Fruit fly (Drosophila melanogaster) whole organism, embryonic: ENCODE data around the gene Zip88E.
A peak's percentile ranks its signal among the peaks of the same experiment; 100 is the strongest.

Experiments
- Bgb ChIP-seq: fragments of 200-800 bp; sonication (Bioruptor generic); IDR thresholded peaks from 2 replicates; pipeline ENCODE4 v1.3.6; 2022; ENCODE audit warnings: missing biosample characterization, missing genetic modification characterization; ENCODE audit not compliant: partially characterized antibody
- Bteb2 ChIP-seq: fragments of 200-800 bp; sonication (Bioruptor generic); optimal IDR thresholded peaks from 2 replicates; lab custom pipeline; 2016; ENCODE audit warnings: missing biosample characterization, missing genetic modification characterization
- CG11398 ChIP-seq: fragments of 200-800 bp; sonication (Bioruptor generic); optimal IDR thresholded peaks from 2 replicates; lab custom pipeline; 2016; ENCODE audit warnings: missing biosample characterization, missing genetic modification characterization
- CG12769 ChIP-seq: fragments of 200-800 bp; sonication (Bioruptor generic); optimal IDR thresholded peaks from 2 replicates; lab custom pipeline; 2019; ENCODE audit warnings: missing biosample characterization, mild to moderate bottlenecking, missing genetic modification characterization, moderate library complexity
- CG13123 ChIP-seq: fragments of 200-800 bp; sonication (Bioruptor generic); optimal IDR thresholded peaks from 2 replicates; lab custom pipeline; 2016; ENCODE audit warnings: missing biosample characterization, missing genetic modification characterization
- CG13424 ChIP-seq: fragments of 200-800 bp; sonication (Bioruptor generic); optimal IDR thresholded peaks from 2 replicates; lab custom pipeline; 2019; ENCODE audit warnings: missing biosample characterization, mild to moderate bottlenecking, missing genetic modification characterization, moderate library complexity
- CG16863 ChIP-seq: fragments of 200-800 bp; sonication (Bioruptor generic); optimal IDR thresholded peaks from 3 replicates; lab custom pipeline; 2016; ENCODE audit warnings: missing biosample characterization, missing genetic modification characterization
- CG2199 ChIP-seq: fragments of 200-800 bp; sonication (Bioruptor generic); IDR thresholded peaks from 3 replicates; pipeline ENCODE4 v1.3.6; 2022; ENCODE audit warnings: missing biosample characterization, missing genetic modification characterization
- CG2712 ChIP-seq: fragments of 200-800 bp; optimal IDR thresholded peaks from 3 replicates; lab custom pipeline; 2019; ENCODE audit warnings: missing biosample characterization, mild to moderate bottlenecking, missing genetic modification characterization, moderate library complexity
- CG2875 ChIP-seq: fragments of 200-800 bp; sonication (Bioruptor generic); optimal IDR thresholded peaks from 2 replicates; lab custom pipeline; 2017; ENCODE audit warnings: missing biosample characterization, mild to moderate bottlenecking, missing genetic modification characterization, missing genetic modification reagents
- CG2889 ChIP-seq: fragments of 200-800 bp; sonication (Bioruptor generic); IDR thresholded peaks from 3 replicates; pipeline ENCODE4 v1.3.6; 2022; ENCODE audit warnings: missing biosample characterization, missing genetic modification characterization
- CG31365 ChIP-seq: fragments of 200-800 bp; sonication (Bioruptor generic); optimal IDR thresholded peaks from 2 replicates; lab custom pipeline; 2018; ENCODE audit warnings: missing biosample characterization, mild to moderate bottlenecking, missing genetic modification characterization
- CG31388 ChIP-seq: fragments of 200-800 bp; sonication (Bioruptor generic); optimal IDR thresholded peaks from 2 replicates; lab custom pipeline; 2016; ENCODE audit warnings: missing biosample characterization, missing genetic modification characterization
- CG4328 ChIP-seq: fragments of 200-800 bp; sonication (Bioruptor generic); optimal IDR thresholded peaks from 3 replicates; lab custom pipeline; 2017; ENCODE audit warnings: missing biosample characterization, missing genetic modification reagents, missing genetic modification characterization
- CG4360 ChIP-seq: fragments of 200-800 bp; sonication (Bioruptor generic); IDR thresholded peaks from 2 replicates; pipeline ENCODE4 v1.3.6; 2022; ENCODE audit warnings: missing biosample characterization, missing genetic modification characterization
- CG4617 ChIP-seq: fragments of 200-800 bp; sonication (Bioruptor generic); optimal IDR thresholded peaks from 3 replicates; lab custom pipeline; 2016; ENCODE audit warnings: missing biosample characterization, missing genetic modification characterization, borderline replicate concordance
- CG6791 ChIP-seq: fragments of 200-800 bp; sonication (Bioruptor generic); IDR thresholded peaks from 3 replicates; pipeline ENCODE4 v1.3.6; 2022; ENCODE audit warnings: missing biosample characterization, missing genetic modification characterization; ENCODE audit not compliant: partially characterized antibody
- CG9215 ChIP-seq: fragments of 200-800 bp; sonication (Bioruptor generic); IDR thresholded peaks from 2 replicates; pipeline ENCODE4 v1.3.6; 2022; ENCODE audit warnings: missing biosample characterization, missing genetic modification characterization
- CG9797 ChIP-seq: fragments of 200-800 bp; sonication (Bioruptor generic); optimal IDR thresholded peaks from 3 replicates; lab custom pipeline; 2018; ENCODE audit warnings: missing biosample characterization, mild to moderate bottlenecking, missing genetic modification characterization
- Dip2 ChIP-seq: fragments of 200-800 bp; sonication (Bioruptor generic); IDR thresholded peaks from 2 replicates; pipeline ENCODE4 v1.3.6; 2022; ENCODE audit warnings: missing biosample characterization, missing genetic modification characterization
- Doc2 ChIP-seq: fragments of 200-800 bp; sonication (Bioruptor generic); IDR thresholded peaks from 2 replicates; pipeline ENCODE4 v1.3.6; 2022; ENCODE audit warnings: missing biosample characterization, missing genetic modification characterization
- Doc3 ChIP-seq: fragments of 200-800 bp; sonication (Bioruptor generic); IDR thresholded peaks from 3 replicates; pipeline ENCODE4 v1.3.6; 2022; ENCODE audit warnings: missing biosample characterization, missing genetic modification characterization; ENCODE audit not compliant: partially characterized antibody
- Fer3 ChIP-seq: fragments of 200-800 bp; sonication (Bioruptor generic); optimal IDR thresholded peaks from 2 replicates; lab custom pipeline; 2018; ENCODE audit warnings: missing biosample characterization, mild to moderate bottlenecking, missing genetic modification characterization, moderate library complexity
- HmgD ChIP-seq: fragments of 200-800 bp; sonication (Bioruptor generic); optimal IDR thresholded peaks from 3 replicates; lab custom pipeline; 2016; ENCODE audit warnings: missing biosample characterization, missing genetic modification characterization
- Lhr ChIP-seq: fragments of 200-800 bp; sonication (Bioruptor generic); optimal IDR thresholded peaks from 3 replicates; lab custom pipeline; 2017; ENCODE audit warnings: mild to moderate bottlenecking, missing biosample characterization, missing genetic modification reagents, missing genetic modification characterization
- MBD-R2 ChIP-seq: fragments of 200-800 bp; sonication (Bioruptor generic); IDR thresholded peaks from 2 replicates; pipeline ENCODE4 v1.3.6; 2022; ENCODE audit warnings: missing biosample characterization, missing genetic modification characterization
- Six4 ChIP-seq: fragments of 200-800 bp; sonication (Bioruptor generic); optimal IDR thresholded peaks from 2 replicates; lab custom pipeline; 2016; ENCODE audit warnings: missing biosample characterization, missing genetic modification characterization
- Tbp ChIP-seq: fragments of >200 bp; optimal IDR thresholded peaks from 2 replicates; lab custom pipeline; 2018; ENCODE audit warnings: missing biosample characterization, missing genetic modification characterization
- Trl ChIP-seq, 3 experiments: fragments of >200 bp in 2 of 3; fragments of 200-800 bp in 1 of 3; sonication (Bioruptor generic) in 1 of 3; optimal IDR thresholded peaks; 2 replicates in 1 of 3; 3 replicates in 2 of 3; lab custom pipeline; 2016 to 2017; ENCODE audit warnings: missing biosample characterization in 1 of 3, missing genetic modification characterization in 1 of 3
- Vsx1 ChIP-seq: fragments of 200-800 bp; sonication (Bioruptor generic); optimal IDR thresholded peaks from 2 replicates; lab custom pipeline; 2017; ENCODE audit warnings: missing biosample characterization, mild to moderate bottlenecking, missing genetic modification characterization, missing genetic modification reagents
- amos ChIP-seq: fragments of 200-800 bp; sonication (Bioruptor generic); IDR thresholded peaks from 2 replicates; pipeline ENCODE4 v1.3.6; 2022; ENCODE audit warnings: missing biosample characterization, missing genetic modification characterization; ENCODE audit not compliant: partially characterized antibody
- bbx ChIP-seq: fragments of 200-800 bp; sonication (Bioruptor generic); IDR thresholded peaks from 2 replicates; pipeline ENCODE4 v1.3.6; 2022; ENCODE audit warnings: missing biosample characterization, missing genetic modification characterization; ENCODE audit not compliant: partially characterized antibody
- cg ChIP-seq: fragments of 200-800 bp; sonication (Bioruptor generic); optimal IDR thresholded peaks from 3 replicates; lab custom pipeline; 2019; ENCODE audit warnings: missing biosample characterization, mild to moderate bottlenecking, missing genetic modification characterization, moderate library complexity
- chn ChIP-seq: fragments of 200-800 bp; sonication (Bioruptor generic); optimal IDR thresholded peaks from 2 replicates; lab custom pipeline; 2016; ENCODE audit warnings: missing biosample characterization, missing genetic modification characterization
- cwo ChIP-seq: fragments of 200-800 bp; sonication (Bioruptor generic); optimal IDR thresholded peaks from 3 replicates; lab custom pipeline; 2017; ENCODE audit warnings: missing biosample characterization, missing genetic modification characterization, mild to moderate bottlenecking, moderate library complexity, missing genetic modification reagents
- gcm2 ChIP-seq: fragments of 200-800 bp; sonication (Bioruptor generic); optimal IDR thresholded peaks from 2 replicates; lab custom pipeline; 2016; ENCODE audit warnings: missing biosample characterization, missing genetic modification characterization
- gem ChIP-seq: fragments of 200-800 bp; sonication (Bioruptor generic); optimal IDR thresholded peaks from 2 replicates; lab custom pipeline; 2019; ENCODE audit warnings: missing biosample characterization, mild to moderate bottlenecking, missing genetic modification characterization, moderate library complexity
- grau ChIP-seq: fragments of 200-800 bp; optimal IDR thresholded peaks from 3 replicates; lab custom pipeline; 2019; ENCODE audit warnings: missing biosample characterization, mild to moderate bottlenecking, missing genetic modification characterization, moderate library complexity
- grn ChIP-seq: fragments of 200-800 bp; sonication (Bioruptor generic); optimal IDR thresholded peaks from 3 replicates; lab custom pipeline; 2017; ENCODE audit warnings: missing biosample characterization, missing genetic modification characterization
- gro ChIP-seq: fragments of 200-800 bp; sonication (Bioruptor generic); optimal IDR thresholded peaks from 2 replicates; lab custom pipeline; 2016; ENCODE audit warnings: missing biosample characterization, missing genetic modification characterization
- ind ChIP-seq: fragments of 200-800 bp; sonication (Bioruptor generic); optimal IDR thresholded peaks from 3 replicates; lab custom pipeline; 2016; ENCODE audit warnings: missing biosample characterization, missing genetic modification characterization
- ken ChIP-seq: fragments of 200-800 bp; sonication (Bioruptor generic); IDR thresholded peaks from 3 replicates; pipeline ENCODE4 v1.3.6; 2022; ENCODE audit warnings: missing biosample characterization, missing genetic modification characterization
- lov ChIP-seq, 2 experiments: fragments of 200-800 bp in 1 of 2; fragments of >200 bp in 1 of 2; sonication (Bioruptor generic) in 1 of 2; IDR thresholded peaks in 1 of 2; optimal IDR thresholded peaks in 1 of 2; 2 replicates in 1 of 2; 3 replicates in 1 of 2; pipeline versions ENCODE4 v1.3.6 to Lab custom; 2017 to 2022; ENCODE audit warnings: missing biosample characterization in 1 of 2, missing genetic modification characterization in 1 of 2
- nerfin-1 ChIP-seq: fragments of 200-800 bp; sonication (Bioruptor generic); optimal IDR thresholded peaks from 3 replicates; lab custom pipeline; 2019; ENCODE audit warnings: missing biosample characterization, mild to moderate bottlenecking, missing genetic modification characterization, moderate library complexity
- pho ChIP-seq: fragments of 200-800 bp; sonication (Bioruptor generic); optimal IDR thresholded peaks from 2 replicates; lab custom pipeline; 2016; ENCODE audit warnings: missing biosample characterization, missing genetic modification characterization
- phol ChIP-seq: fragments of 200-800 bp; sonication (Bioruptor generic); optimal IDR thresholded peaks from 3 replicates; lab custom pipeline; 2018; ENCODE audit warnings: missing biosample characterization, mild to moderate bottlenecking, missing genetic modification characterization, moderate library complexity
- pnt ChIP-seq: fragments of 200-800 bp; sonication (Bioruptor generic); optimal IDR thresholded peaks from 3 replicates; lab custom pipeline; 2016; ENCODE audit warnings: missing biosample characterization, missing genetic modification characterization
- slou ChIP-seq: fragments of 200-800 bp; sonication (Bioruptor generic); optimal IDR thresholded peaks from 3 replicates; lab custom pipeline; 2016; ENCODE audit warnings: missing biosample characterization, missing genetic modification characterization
- so ChIP-seq: fragments of 200-800 bp; sonication (Bioruptor generic); IDR thresholded peaks from 3 replicates; pipeline ENCODE4 v1.3.6; 2022; ENCODE audit warnings: missing biosample characterization, missing genetic modification characterization
- stc ChIP-seq: fragments of 200-800 bp; sonication (Bioruptor generic); IDR thresholded peaks from 2 replicates; pipeline ENCODE4 v1.3.6; 2022; ENCODE audit warnings: missing biosample characterization, missing genetic modification characterization

Gene Zip88E

DNA sequence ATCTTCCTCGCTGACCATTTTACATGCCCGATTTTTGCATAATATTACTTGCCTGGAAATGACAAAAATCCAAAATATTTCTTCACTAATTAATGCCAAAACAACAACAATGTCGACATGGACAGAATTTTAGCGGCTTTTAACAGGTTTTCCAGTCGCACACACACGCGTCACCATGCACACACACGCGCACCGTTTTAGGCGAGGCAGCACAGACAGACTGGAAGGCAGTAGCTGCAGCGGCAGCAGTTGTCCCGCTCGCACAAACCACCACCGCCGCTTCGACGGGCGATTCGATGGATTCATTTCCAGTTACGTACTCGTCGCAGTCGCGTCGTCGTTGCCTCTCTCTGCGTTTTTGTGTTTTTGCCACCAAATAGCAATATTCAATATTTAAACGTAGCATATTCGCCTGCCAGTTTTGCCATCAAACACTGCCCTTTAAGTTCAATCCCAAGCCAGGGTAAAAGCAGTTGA, 22.2 kb downstream of the Zip88E start, which contains the start of gene CG45218 (continued):
- TF ChIP-seq lov (optimal IDR thresholded peaks at IDR 0.05; lab: Kevin White, UChicago) (no peak), lov (GFP tag; IDR thresholded peaks at IDR 0.05; lab: Robert Waterston, UW) (no peak), CG4328 (GFP tag; lab: Kevin White, UChicago) (no peak), CG2712 (tag; lab: Kevin White, UChicago) (no peak), nerfin-1 (no peak), pho (GFP tag; lab: Kevin White, UChicago) (no peak), CG31388 (no peak), grn (no peak), ken (no peak), HmgD (GFP tag; lab: Kevin White, UChicago) (no peak), gro (GFP tag; lab: Kevin White, UChicago) (peak; percentile 14), Tbp (GFP tag; lab: Kevin White, UChicago) (no peak), CG2199 (GFP tag; lab: Robert Waterston, UW) (no peak), cwo (GFP tag; lab: Kevin White, UChicago) (no peak), ind (GFP tag; lab: Kevin White, UChicago) (no peak), CG6791 (GFP tag; lab: Robert Waterston, UW) (no peak), CG2889 (GFP tag; lab: Robert Waterston, UW) (no peak), amos (GFP tag; lab: Robert Waterston, UW) (no peak), stc (GFP tag; lab: Robert Waterston, UW) (no peak), CG31365 (tag; lab: Kevin White, UChicago) (no peak), Fer3 (no peak), CG2875 (GFP tag; lab: Kevin White, UChicago) (no peak), Bgb (GFP tag; lab: Robert Waterston, UW) (no peak), CG12769 (peak; percentile 51), so (GFP tag; lab: Robert Waterston, UW) (no peak), gcm2 (GFP tag; lab: Kevin White, UChicago) (peak; percentile 12), CG11398 (GFP tag; lab: Kevin White, UChicago) (no peak), Doc3 (GFP tag; lab: Robert Waterston, UW) (no peak), grau (tag; lab: Kevin White, UChicago) (peak; percentile 5), cg (GFP tag; lab: Kevin White, UChicago) (peak; percentile 95), CG9215 (GFP tag; lab: Robert Waterston, UW) (no peak), gem (tag; lab: Kevin White, UChicago) (no peak), CG4360 (GFP tag; lab: Robert Waterston, UW) (no peak), Vsx1 (GFP tag; lab: Kevin White, UChicago) (no peak), CG16863 (no peak), CG13123 (no peak), CG4617 (GFP tag; lab: Kevin White, UChicago) (no peak), Bteb2 (GFP tag; lab: Kevin White, UChicago) (no peak), slou (GFP tag; lab: Kevin White, UChicago) (no peak), Six4 (GFP tag; lab: Kevin White, UChicago) (no peak), MBD-R2 (no peak), Doc2 (GFP tag; lab: Robert Waterston, UW) (no peak), bbx (GFP tag; lab: Robert Waterston, UW) (no peak), chn (no peak), Trl (optimal IDR thresholded peaks at IDR 0.05; lab: Kevin White, UChicago) (peak in 1 of 2 experiments; percentile 14), Trl (GFP tag; optimal IDR thresholded peaks at IDR 0.05; lab: Kevin White, UChicago) (no peak), Dip2 (no peak), Lhr (GFP tag; lab: Kevin White, UChicago) (no peak), phol (no peak), CG13424 (no peak), CG9797 (GFP tag; lab: Kevin White, UChicago) (no peak), pnt (GFP tag; lab: Kevin White, UChicago) (no peak)
